Worm (Caenorhabditis elegans) whole organism, mixed stage, embryonic: ENCODE results near the gene lsy-27.

ENCODE experiments used
- bed-3 ChIP-seq: fragments of 200-800 bp; sonication (Bioruptor generic); optimal IDR thresholded peaks from 3 replicates; lab custom pipeline; 2018; ENCODE audit warnings: mild to moderate bottlenecking, missing genetic modification characterization, moderate library complexity, missing compliant biosample characterization
- blmp-1 ChIP-seq: fragments of 150-350 bp; optimal IDR thresholded peaks from 2 replicates; lab custom pipeline; 2014; ENCODE audit warnings: missing biosample characterization, missing genetic modification characterization
- ceh-39 ChIP-seq: fragments of 150-350 bp; optimal IDR thresholded peaks from 2 replicates; lab custom pipeline; 2014; ENCODE audit warnings: missing biosample characterization, missing genetic modification characterization
- ces-1 ChIP-seq: fragments of 150-350 bp; optimal IDR thresholded peaks from 2 replicates; lab custom pipeline; 2014; ENCODE audit warnings: missing biosample characterization, missing genetic modification reagents, missing genetic modification characterization
- elt-3 ChIP-seq: fragments of 150-350 bp; optimal IDR thresholded peaks from 2 replicates; lab custom pipeline; 2014; ENCODE audit warnings: missing biosample characterization, missing genetic modification characterization
- lin-32 ChIP-seq: fragments of 200-800 bp; sonication (Bioruptor generic); optimal IDR thresholded peaks from 2 replicates; lab custom pipeline; 2018; ENCODE audit warnings: mild to moderate bottlenecking, missing genetic modification characterization, missing compliant biosample characterization
- mep-1 ChIP-seq: fragments of 150-350 bp; optimal IDR thresholded peaks from 2 replicates; lab custom pipeline; 2017; ENCODE audit warnings: missing biosample characterization, missing genetic modification reagents, missing genetic modification characterization, inconsistent platforms
- nhr-12 ChIP-seq: fragments of 150-350 bp; optimal IDR thresholded peaks from 2 replicates; lab custom pipeline; 2014; ENCODE audit warnings: missing biosample characterization, missing genetic modification characterization
- pha-4 ChIP-seq: fragments of 150-350 bp; optimal IDR thresholded peaks from 2 replicates; lab custom pipeline; 2018; ENCODE audit warnings: missing biosample characterization, missing genetic modification reagents, missing genetic modification characterization
- sem-2 ChIP-seq: fragments of 200-800 bp; sonication (Bioruptor generic); optimal IDR thresholded peaks from 2 replicates; lab custom pipeline; 2018; ENCODE audit warnings: mild to moderate bottlenecking, missing genetic modification characterization, missing compliant biosample characterization
- snpc-4 ChIP-seq: fragments of 150-350 bp; optimal IDR thresholded peaks from 2 replicates; lab custom pipeline; 2014; ENCODE audit warnings: missing biosample characterization, missing genetic modification characterization
- unc-62 ChIP-seq: fragments of 150-350 bp; optimal IDR thresholded peaks from 2 replicates; lab custom pipeline; 2014; ENCODE audit warnings: missing biosample characterization, missing genetic modification reagents, missing genetic modification characterization

DNA sequence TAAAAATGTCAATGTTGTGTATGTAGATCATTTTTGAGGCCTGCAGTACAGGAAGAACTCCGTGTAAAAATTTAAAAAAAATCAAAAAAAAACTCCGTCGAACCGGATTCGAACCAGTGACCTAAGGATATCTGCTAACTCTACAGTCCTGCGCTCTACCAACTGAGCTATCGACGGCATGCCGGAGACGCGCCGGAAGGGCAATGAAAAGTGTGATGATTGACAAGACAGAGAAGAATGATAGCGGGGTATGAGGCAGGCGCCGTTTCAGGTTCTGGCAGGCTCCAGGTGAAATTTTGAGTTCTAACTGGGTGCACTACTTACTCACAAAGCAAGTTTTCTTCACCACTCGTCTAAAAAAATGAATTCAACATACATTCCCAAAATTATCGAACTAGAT, 32.2 kb downstream of the lsy-27 start, which contains the start of gene srz-58:
- TF ChIP-seq sem-2 (GFP tag; lab: Kevin White, UChicago) (no peak), ceh-39 (tag; lab: Kevin White, UChicago) (no peak), ces-1 (GFP tag; lab: Kevin White, UChicago) (no peak), snpc-4 (tag; lab: Kevin White, UChicago) (no peak), bed-3 (no peak), pha-4 (tag; lab: Kevin White, UChicago) (no peak), unc-62 (no peak), elt-3 (tag; lab: Kevin White, UChicago) (no peak), blmp-1 (tag; lab: Kevin White, UChicago) (no peak), lin-32 (no peak), nhr-12 (no peak), mep-1 (no peak)
